Worm (Caenorhabditis elegans) whole organism, L3 larva: ENCODE measurements around the gene C03H12.1.

Experiments
- fos-1 ChIP-seq: fragments of 150-350 bp; optimal IDR thresholded peaks from 2 replicates; lab custom pipeline; 2014; ENCODE audit warnings: missing biosample characterization, missing genetic modification characterization
- nhr-237 ChIP-seq: fragments of 150-350 bp; optimal IDR thresholded peaks from 2 replicates; lab custom pipeline; 2014; ENCODE audit warnings: missing biosample characterization, missing genetic modification characterization
- ztf-4 ChIP-seq: fragments of 150-350 bp; optimal IDR thresholded peaks from 2 replicates; lab custom pipeline; 2014; ENCODE audit warnings: missing biosample characterization, missing genetic modification characterization

ce11 chrX:15725566-15726173, 36.4 kb downstream of the C03H12.1 start, which contains the start of gene lin-15B:
- TF ChIP-seq fos-1 (tag; lab: Kevin White, UChicago) (no peak), nhr-237 (tag; lab: Kevin White, UChicago) (no peak), ztf-4 (tag; lab: Kevin White, UChicago) (no peak)
